Fruit fly (Drosophila melanogaster) Kc167 (cell line): ENCODE data around the gene beta-Spec.

Source experiments
- Myc ChIP-seq: fragments of >200 bp; optimal IDR thresholded peaks from 2 replicates; lab custom pipeline; 2017; ENCODE audit warnings: missing external identifiers
- Sin3A ChIP-seq: fragments of >200 bp; optimal IDR thresholded peaks from 2 replicates; lab custom pipeline; 2018; ENCODE audit warnings: missing external identifiers
- h ChIP-seq: fragments of >200 bp; optimal IDR thresholded peaks from 3 replicates; lab custom pipeline; 2018; ENCODE audit warnings: missing external identifiers
- insv ChIP-seq: fragments of >200 bp; optimal IDR thresholded peaks from 3 replicates; lab custom pipeline; 2018; ENCODE audit warnings: missing external identifiers
- psq ChIP-seq: fragments of >200 bp; optimal IDR thresholded peaks from 2 replicates; lab custom pipeline; 2017; ENCODE audit warnings: missing external identifiers
- ttk ChIP-seq: sonication (Bioruptor generic); optimal IDR thresholded peaks from 2 replicates; lab custom pipeline; 2017; ENCODE audit warnings: missing external identifiers

Gene beta-Spec

DNA sequence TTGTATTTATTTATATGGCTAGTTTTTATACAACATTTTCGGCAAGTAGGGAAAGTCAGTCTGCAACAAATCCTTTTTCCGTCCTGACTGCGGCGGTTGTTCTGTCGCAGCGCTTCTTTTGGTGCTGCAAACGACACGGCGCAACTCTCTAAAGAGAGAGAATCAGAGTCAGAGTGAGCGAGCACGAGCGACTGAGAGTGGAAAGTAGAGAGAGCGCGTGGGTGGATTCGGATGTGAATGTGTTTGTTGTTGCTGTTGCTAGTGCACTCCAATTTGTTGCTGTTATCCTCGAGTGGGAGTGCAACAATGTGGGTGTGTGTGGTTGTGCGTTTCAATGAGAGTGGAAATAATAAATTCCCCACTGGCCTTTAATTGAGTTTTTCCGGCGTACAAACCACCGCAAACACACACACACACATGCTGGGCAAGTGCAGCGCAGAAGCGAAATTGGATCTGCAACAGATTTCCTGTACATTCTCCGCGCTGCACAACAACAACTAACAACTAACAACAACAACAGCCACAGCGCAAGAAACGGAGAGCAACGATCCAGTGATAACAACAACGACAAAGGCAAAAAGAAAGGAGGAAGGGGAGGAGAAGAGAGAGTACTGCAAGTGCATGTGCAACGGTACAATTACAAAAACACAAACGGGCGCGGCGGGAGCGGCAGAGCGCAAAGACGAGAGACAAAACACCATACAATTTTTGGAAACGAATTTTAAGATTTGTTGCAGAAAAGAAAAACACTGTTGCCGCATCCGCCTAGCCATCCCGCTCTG lies 5.8 kb upstream of the beta-Spec start:
- TF ChIP-seq insv, result no peak

DNA sequence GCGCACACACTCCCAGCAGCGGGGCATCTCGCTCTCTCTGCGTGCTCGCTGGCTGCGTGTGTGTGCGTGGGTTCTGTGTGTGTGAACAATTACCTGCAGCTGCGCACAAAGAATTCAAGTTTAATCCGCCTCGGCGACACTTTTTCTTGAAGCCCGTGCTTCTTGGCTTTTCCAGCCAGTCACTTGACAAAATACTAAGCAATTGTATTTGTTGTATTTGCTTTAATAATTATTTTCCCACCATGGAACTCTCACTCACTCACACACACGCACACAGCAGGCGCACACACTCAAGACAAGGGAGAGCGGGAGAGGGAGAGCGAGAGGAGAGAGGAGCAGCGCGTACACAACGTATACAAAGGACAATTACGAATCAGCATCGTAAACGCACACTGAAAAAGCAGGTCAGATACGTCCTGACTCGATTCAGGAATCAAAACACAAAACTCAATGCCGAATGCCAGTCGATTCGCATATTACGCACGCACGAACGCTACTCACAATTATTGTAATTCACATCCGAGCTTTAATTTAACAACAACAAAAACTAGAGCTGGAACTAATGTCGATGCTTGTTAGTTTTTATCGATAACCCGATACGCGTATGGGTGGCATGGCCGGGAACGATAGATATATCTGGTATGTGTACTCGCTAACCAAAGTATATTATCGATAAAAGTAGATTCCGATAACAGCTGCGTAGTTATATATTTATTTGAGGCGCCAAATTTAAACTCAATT lies 5.0 kb upstream of the beta-Spec start, which contains the start of gene RhoGAPp190:
RhoGAPp190 (minus strand) TSS at position 565 of the 741 bp plus-strand sequence.
- TF ChIP-seq insv, result no peak
- no peak for TF ChIP-seq psq (lab: Kevin White, UChicago)
- TF ChIP-seq Myc (lab: Kevin White, UChicago), result no peak
- no peak for TF ChIP-seq ttk (lab: Kevin White, UChicago)
- no peak for TF ChIP-seq Sin3A (lab: Kevin White, UChicago)
- no peak for TF ChIP-seq h (lab: Kevin White, UChicago)

DNA sequence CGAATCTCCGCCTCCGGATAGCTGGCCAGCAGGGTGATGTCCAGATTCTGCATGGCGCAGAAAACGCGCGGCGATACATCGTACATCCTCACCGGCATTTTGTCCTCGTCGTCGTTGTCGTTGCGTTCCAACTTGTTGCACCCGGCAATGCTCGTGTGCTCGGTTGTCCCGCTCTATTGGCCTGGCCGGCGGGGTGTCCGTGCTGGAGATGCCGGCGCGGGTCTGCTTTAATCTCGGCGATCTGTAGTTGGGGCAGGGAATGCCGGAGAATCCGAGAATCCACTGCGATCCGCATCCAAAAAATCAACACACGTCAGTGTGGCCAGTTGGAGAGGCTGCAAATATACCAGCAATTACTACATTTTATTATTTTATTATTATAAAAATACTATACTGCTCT lies 671 bp upstream of the beta-Spec start, which contains the start of gene IntS2:
IntS2 (minus strand) TSS at position 318 of the 400 bp plus-strand sequence.
- TF ChIP-seq Sin3A (lab: Kevin White, UChicago) (no peak), Myc (lab: Kevin White, UChicago) (no peak), psq (lab: Kevin White, UChicago) (no peak), insv (no peak), ttk (lab: Kevin White, UChicago) (no peak), h (lab: Kevin White, UChicago) (no peak)

DNA sequence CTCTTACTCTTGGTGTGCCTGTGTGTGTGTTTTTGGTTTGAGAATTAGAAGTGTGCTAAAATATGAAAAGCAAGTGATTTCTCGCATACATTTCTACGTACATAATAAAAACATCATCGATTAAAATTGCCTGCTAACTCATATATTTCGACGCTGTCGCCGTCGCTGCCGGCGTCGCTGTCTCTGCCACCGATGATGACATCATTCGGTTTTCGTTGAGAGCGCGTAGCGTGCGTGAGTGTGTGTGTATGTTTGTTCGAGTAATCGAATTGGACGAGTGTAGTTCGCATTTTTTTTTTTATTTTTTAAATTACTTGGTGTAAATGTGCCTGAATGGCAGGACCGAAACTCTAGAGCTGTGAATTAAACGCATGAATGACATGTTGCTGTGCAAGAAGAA lies 544 bp downstream of the beta-Spec start:
- TF ChIP-seq ttk (lab: Kevin White, UChicago), result no peak

DNA sequence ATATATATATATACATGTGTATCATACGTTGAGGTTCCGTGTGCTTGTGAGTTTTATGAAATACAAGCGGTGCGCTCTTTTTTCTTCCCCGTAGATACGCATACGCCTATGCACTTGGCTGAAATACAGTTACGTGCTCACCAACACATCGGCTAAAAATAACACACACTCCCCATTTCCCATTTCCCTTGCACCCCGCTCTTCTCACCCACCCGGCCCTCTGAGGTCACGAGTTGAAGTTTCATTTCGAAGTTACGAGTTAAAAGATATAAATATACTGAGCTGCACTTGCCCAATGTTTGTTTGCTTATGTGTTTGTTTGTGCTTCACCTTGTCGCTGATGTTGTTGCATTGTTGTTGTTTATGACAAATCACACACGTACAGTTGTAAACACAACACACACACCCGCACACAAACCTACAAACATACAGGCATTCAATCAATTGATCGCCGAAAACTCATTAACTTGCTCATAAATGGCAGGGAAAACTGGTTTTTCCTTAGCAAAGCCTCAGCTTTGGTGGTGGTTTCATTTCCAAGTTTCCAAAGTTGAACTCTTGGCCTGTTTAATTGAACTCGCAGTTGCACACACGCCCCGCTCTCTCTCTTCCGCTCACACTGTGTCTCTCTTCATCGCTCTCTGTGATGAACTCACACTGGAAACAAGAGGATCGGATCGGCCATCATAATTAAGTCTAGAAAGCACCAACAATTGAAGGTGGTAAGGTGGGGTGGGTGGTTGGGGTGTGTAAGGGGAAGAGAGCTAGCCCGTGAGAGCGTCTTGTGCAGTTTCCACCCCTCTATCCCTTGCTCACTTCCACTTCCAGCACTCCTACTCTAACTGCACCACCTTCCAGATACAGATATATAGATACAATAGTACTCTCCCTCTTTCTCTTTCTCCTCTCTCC lies 1.3 kb downstream of the beta-Spec start:
- TF ChIP-seq Myc (lab: Kevin White, UChicago) (no peak), Sin3A (lab: Kevin White, UChicago) (no peak), ttk (lab: Kevin White, UChicago) (no peak), insv (no peak), psq (lab: Kevin White, UChicago) (no peak)

DNA sequence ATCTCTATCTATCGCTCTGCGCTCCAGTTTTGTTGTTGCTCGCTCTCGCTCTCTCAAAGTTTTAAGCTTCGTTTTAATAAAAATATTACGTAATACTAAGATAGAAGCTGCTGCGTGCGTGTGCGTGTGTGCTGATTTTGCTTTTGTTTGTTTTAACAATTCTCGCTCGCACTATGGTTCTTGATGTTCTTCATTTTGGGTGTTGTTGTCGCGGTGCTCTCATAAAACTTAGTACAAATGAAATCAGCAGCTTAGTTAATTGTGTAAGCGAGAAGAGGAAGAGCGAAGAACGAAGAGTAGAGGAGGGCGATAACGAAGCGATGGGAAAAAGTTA lies 1.9 kb downstream of the beta-Spec start:
- TF ChIP-seq Sin3A (lab: Kevin White, UChicago), result no peak
- TF ChIP-seq ttk (lab: Kevin White, UChicago), result no peak
- TF ChIP-seq h (lab: Kevin White, UChicago), result no peak
- no peak for TF ChIP-seq insv
- TF ChIP-seq Myc (lab: Kevin White, UChicago), result no peak
- TF ChIP-seq psq (lab: Kevin White, UChicago), result no peak

DNA sequence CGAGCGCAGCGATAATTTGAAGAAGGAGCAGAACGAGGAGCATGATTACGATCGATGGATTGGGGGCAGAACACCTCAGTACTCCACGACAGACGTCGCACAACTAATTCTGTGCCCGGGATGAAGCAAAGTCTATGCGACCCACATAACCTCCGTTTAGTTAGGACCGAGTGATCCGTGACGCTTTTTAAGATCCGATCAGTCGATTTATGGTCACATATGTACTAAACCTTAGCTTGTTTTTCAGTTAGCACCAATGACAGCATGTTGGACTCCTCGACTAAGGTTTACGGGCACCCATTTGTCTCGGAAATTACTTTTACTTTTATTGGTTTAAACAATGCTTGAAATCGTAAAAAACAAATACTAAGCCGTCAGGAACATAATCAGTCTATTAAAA lies 14.6 kb downstream of the beta-Spec start, which contains the start of gene CG12990:
CG12990 (minus strand) TSS at position 101 of the 400 bp plus-strand sequence.
- TF ChIP-seq insv, result no peak
- TF ChIP-seq psq (lab: Kevin White, UChicago), result no peak
- TF ChIP-seq h (lab: Kevin White, UChicago), result no peak
- TF ChIP-seq ttk (lab: Kevin White, UChicago), result no peak
- TF ChIP-seq Sin3A (lab: Kevin White, UChicago), result no peak
- TF ChIP-seq Myc (lab: Kevin White, UChicago), result no peak

DNA sequence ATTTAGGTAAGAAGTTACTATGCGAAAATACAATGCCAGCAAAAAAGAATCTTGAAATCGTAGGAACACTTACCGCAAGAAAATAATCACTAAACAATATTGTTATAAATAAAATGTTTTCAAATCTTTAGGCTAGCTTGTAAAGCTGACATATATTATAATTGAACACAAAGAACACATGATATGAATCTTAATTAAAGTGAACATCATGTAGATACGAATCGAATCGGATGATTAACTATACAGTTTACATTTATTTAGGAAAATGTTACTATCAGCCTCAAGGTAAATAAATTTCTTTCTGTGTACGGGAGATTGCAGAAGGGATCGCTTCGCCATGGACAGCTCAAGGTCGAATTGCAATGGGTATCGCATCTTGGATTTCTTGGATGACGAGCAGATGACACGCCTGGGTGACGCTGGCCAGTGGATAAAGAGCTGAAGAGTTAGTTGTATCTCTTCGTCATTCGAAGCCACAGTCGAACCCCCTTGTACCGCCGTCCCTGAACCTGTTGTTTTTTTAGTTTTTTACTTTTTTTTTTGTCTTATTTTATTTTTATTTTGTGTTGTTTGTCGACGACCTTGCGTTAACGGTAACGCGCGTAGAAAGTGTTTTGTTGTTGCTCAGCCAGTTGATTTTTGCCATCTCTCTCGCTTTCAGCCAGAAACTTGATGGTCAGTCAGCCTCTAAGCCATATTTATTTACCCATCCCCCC lies 20.9 kb downstream of the beta-Spec start:
- no peak for TF ChIP-seq psq (lab: Kevin White, UChicago)
- no peak for TF ChIP-seq Myc (lab: Kevin White, UChicago)
- no peak for TF ChIP-seq h (lab: Kevin White, UChicago)
- no peak for TF ChIP-seq ttk (lab: Kevin White, UChicago)
- TF ChIP-seq Sin3A (lab: Kevin White, UChicago), result no peak
- no peak for TF ChIP-seq insv

DNA sequence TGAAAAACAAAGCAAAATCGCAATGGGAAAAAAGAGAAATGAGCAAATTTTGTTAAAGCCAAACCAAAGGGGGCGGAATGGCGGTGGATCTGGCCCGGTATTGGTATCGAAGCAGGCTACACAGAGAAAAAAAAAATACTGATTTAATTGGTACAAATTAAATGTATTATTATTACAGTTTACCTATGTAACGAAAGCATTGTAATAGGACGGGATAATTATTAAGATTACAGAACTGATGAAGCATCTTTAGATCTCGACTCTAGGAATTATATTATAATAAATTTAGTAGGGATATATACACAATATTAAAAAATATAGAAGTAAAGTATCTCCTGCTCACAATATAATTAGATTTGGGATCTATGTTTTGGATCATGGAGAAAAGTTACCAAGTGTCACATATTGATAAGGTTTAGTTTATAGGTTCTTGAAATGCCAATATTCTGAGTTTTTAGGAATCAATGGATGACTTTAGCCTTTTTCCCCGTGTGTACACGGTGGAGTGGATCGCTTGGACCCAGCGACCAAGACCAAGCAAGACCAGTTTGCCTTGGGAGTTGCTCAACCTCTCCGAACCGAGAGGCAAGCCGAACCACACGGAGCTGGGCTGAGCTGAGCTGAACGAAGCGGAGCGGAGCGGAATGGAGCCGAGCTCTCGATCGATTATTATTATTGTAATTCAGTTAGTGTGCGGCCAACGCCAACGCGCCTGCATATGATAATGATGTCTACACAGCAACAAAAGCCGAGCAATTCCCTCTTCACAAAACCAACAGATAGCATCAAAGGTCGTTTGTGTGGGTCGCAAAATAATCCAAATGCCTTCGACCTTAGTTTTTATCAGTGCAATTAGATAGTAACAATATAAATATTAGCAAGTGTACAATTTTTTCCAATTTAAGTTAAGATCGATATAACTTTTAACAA lies 22.7 kb downstream of the beta-Spec start:
- TF ChIP-seq Myc (lab: Kevin White, UChicago) (no peak), psq (lab: Kevin White, UChicago) (no peak), insv (no peak), h (lab: Kevin White, UChicago) (no peak), Sin3A (lab: Kevin White, UChicago) (no peak), ttk (lab: Kevin White, UChicago) (no peak)
